Worm (Caenorhabditis elegans) whole organism, L1 larva: ENCODE results near the gene Y69E1A.8.

Experiments
- ceh-82 ChIP-seq, 3 experiments: fragments of 150-350 bp in 1 of 3; sonication (generic microtip) in 2 of 3; optimal IDR thresholded peaks; 2 replicates each; lab custom pipeline; 2014 to 2017; ENCODE audit warnings: missing biosample characterization in 3 of 3, missing genetic modification characterization in 3 of 3
- tlp-1 ChIP-seq: fragments of 150-350 bp; optimal IDR thresholded peaks from 2 replicates; lab custom pipeline; 2014; ENCODE audit warnings: missing biosample characterization, missing genetic modification characterization

ce11 chrIV:10948797-10949196 is 17.6 kb upstream of the Y69E1A.8 start, which contains the start of gene Y69E1A.1:
- TF ChIP-seq tlp-1 (tag; lab: Kevin White, UChicago) (no peak), ceh-82 (tag; optimal IDR thresholded peaks at IDR 0.05; lab: Kevin White, UChicago) (no peak)
